Worm (Caenorhabditis elegans) whole organism, mixed stage, embryonic: Measurements from ENCODE around the gene rga-5.

ENCODE experiments used
- lsy-2 ChIP-seq: fragments of 150-350 bp; optimal IDR thresholded peaks from 2 replicates; lab custom pipeline; 2014; ENCODE audit warnings: missing biosample characterization, missing genetic modification characterization
- mab-5 ChIP-seq: fragments of 150-350 bp; optimal IDR thresholded peaks from 2 replicates; lab custom pipeline; 2014; ENCODE audit warnings: missing biosample characterization, missing genetic modification characterization
- nhr-237 ChIP-seq: fragments of 150-350 bp; optimal IDR thresholded peaks from 2 replicates; lab custom pipeline; 2014; ENCODE audit warnings: missing biosample characterization, missing genetic modification characterization
- nhr-28 ChIP-seq: fragments of 150-350 bp; optimal IDR thresholded peaks from 2 replicates; lab custom pipeline; 2014; ENCODE audit warnings: missing biosample characterization, missing genetic modification characterization
- nhr-76 ChIP-seq: sonication (generic microtip); optimal IDR thresholded peaks from 2 replicates; lab custom pipeline; 2017; ENCODE audit warnings: missing biosample characterization, missing genetic modification characterization
- snpc-4 ChIP-seq: fragments of 150-350 bp; optimal IDR thresholded peaks from 2 replicates; lab custom pipeline; 2014; ENCODE audit warnings: missing biosample characterization, missing genetic modification characterization
- sptf-1 ChIP-seq: sonication (generic microtip); optimal IDR thresholded peaks from 2 replicates; lab custom pipeline; 2017; ENCODE audit warnings: mild to moderate bottlenecking, missing genetic modification characterization, moderate library complexity, missing compliant biosample characterization
- unc-39 ChIP-seq: fragments of 150-350 bp; optimal IDR thresholded peaks from 2 replicates; lab custom pipeline; 2014; ENCODE audit warnings: missing biosample characterization, missing genetic modification characterization
- ztf-11 ChIP-seq: fragments of 150-350 bp; optimal IDR thresholded peaks from 2 replicates; lab custom pipeline; 2014; ENCODE audit warnings: missing biosample characterization, missing genetic modification characterization

DNA sequence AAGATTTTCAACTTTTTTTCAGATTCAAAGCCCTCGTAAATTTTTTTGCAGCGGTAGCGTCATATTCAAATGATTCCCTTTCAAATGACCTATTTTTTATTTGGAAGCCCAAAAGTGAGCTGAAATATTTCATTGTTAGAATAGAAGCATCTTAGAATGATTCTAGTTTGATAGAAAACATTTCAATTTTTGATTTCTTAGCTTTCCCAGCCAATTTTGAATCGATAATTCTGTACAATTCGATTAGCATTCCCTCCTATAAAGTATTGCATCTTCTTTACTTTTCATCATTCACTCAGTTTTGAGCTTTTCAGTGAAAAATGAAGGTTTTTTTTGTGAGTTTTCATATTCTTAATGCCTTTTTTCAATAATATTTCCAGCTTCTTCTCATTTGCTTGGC is 39.1 kb downstream of the rga-5 start, which contains the start of gene B0513.90:
- TF ChIP-seq mab-5 (no peak), nhr-28 (no peak), snpc-4 (tag; lab: Kevin White, UChicago) (no peak), ztf-11 (no peak), nhr-76 (tag; lab: Kevin White, UChicago) (no peak), unc-39 (tag; lab: Kevin White, UChicago) (no peak), lsy-2 (no peak), sptf-1 (tag; lab: Kevin White, UChicago) (no peak), nhr-237 (tag; lab: Kevin White, UChicago) (no peak)
